Worm (Caenorhabditis elegans): ENCODE data around the gene cpb-1.

Gene cpb-1

DNA sequence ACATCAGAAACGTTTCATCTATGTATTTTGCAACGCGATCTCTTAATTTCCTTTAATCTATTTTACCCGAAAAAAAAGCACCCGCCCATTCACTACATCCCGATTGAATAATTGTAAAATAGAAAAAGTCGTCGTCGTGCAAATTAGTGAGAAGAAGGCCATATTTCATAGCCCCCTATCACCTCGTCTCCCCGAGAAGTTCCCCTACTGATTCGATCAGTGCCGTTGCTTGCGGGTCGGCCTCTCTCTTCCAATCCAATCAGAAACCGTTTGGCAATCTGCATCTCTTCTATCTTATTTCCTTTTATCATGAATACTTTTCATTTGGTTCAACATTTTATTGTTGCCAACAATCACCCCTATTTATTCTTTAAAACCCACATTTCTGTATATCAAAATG, 23.0 kb upstream of the cpb-1 start:
- no peak for TF ChIP-seq eor-1 (tag; optimal IDR thresholded peaks at IDR 0.05)
- no peak for TF ChIP-seq aly-2 (tag; optimal IDR thresholded peaks at IDR 0.05)

DNA sequence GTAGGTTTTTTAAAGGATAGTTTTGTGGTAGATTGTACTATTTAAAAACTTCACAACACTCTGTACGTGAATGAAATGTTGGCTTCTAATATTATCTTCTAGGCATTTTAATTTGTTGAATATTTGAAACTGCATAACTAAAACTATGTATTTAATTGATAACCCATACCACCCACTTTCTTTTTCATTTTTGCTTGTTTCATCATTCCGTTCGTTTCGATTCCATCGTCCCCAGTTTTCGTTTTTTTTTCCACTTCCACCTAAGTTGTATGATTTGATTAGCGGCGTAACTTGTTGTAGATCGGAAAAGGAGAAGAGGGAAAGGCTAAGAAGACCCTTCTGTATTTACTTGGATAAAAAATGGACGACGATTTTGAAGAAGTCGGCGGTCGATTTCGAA, 22.2 kb upstream of the cpb-1 start, which contains the start of gene K01B6.3:
Gene K01B6.3, plus strand, starts transcription at position 301 of the 400 bp plus-strand sequence.
- no peak for TF ChIP-seq skn-1 (tag; optimal IDR thresholded peaks at IDR 0.05)
- no peak for TF ChIP-seq nfya-1 (tag; optimal IDR thresholded peaks at IDR 0.05; ENCODE audit: insufficient read depth)
- no peak for TF ChIP-seq nhr-11 (tag; optimal IDR thresholded peaks at IDR 0.05)
- no peak for TF ChIP-seq nhr-237 (tag; optimal IDR thresholded peaks at IDR 0.05)
- no peak for TF ChIP-seq lin-39 (tag; optimal IDR thresholded peaks at IDR 0.05)
- no peak for TF ChIP-seq nhr-25 (tag; optimal IDR thresholded peaks at IDR 0.05)
- TF ChIP-seq nhr-23 (tag; optimal IDR thresholded peaks at IDR 0.05), result no peak
- TF ChIP-seq sea-2 (GFP tag; optimal IDR thresholded peaks at IDR 0.05), result no peak
- TF ChIP-seq lsy-12 (tag; optimal IDR thresholded peaks at IDR 0.05), result no peak
- no peak for TF ChIP-seq ceh-9 (tag; optimal IDR thresholded peaks at IDR 0.05)

DNA sequence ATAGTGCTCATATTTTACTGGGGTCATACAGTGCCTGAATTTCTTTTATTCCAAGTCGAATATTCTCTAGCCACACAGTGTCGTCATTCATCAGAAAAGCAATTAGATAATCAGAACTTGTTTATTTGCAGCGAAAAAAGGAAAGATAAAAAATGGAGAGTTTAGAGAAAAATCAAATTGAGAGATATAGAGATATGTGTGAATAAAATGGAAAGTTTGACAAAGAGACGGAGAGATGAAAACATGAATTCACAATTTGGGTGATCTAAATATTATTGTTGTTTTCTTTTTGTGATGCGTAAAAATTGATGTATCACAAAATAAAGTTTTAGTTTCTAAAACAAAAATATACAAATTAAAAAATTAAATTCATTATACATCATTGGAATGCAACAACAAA, 21.4 kb upstream of the cpb-1 start:
- TF ChIP-seq nhr-11 (tag; optimal IDR thresholded peaks at IDR 0.05) (no peak), nhr-23 (tag; optimal IDR thresholded peaks at IDR 0.05) (peak; percentile 29), nhr-25 (tag; optimal IDR thresholded peaks at IDR 0.05) (peak; percentile 17)

DNA sequence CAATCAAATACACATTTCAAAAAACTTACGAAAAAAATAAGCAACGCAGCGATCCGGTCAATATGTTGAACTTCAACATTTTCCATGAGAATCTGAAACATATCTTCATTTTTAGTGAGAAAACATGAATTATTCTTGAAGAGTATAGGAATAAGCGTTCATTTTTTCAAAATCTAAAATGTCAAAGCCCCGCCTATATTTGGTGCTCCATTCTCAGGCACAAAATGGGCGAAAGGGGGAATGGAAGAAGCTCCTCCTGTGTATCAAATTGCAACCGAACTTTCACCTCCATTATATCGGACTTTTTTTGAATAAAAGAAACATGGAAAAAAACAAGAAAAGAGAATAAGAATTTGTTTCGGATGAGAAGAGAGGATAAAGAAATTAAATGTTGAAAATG, 15.5 kb upstream of the cpb-1 start, which contains the start of gene srx-45:
Gene srx-45, minus strand, starts transcription at position 101 of the 400 bp plus-strand sequence.
- TF ChIP-seq ceh-82 (tag; optimal IDR thresholded peaks at IDR 0.05) (no peak), unc-39 (tag; optimal IDR thresholded peaks at IDR 0.05) (no peak), ceh-28 (tag; optimal IDR thresholded peaks at IDR 0.05) (no peak), egl-27 (tag; optimal IDR thresholded peaks at IDR 0.05) (no peak)

DNA sequence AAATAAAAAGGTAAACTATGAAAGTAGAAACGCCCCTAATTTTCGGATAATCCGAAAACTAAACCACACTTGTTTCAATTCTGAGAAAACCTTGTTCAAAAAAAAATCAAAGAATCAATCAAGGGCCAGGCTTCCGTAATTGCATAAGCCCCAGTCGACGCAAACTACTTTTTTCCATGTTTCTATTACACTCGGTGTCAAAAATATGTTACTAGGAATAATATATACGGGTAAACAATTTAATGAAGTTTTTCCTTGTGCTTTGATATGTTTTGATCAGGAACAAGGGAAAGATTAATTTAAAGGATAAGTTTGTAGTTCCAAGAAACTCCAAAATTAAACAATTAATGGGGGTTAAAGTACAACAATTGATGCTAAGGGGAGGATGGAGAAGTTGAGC, 12.3 kb upstream of the cpb-1 start:
- TF ChIP-seq zag-1 (tag; optimal IDR thresholded peaks at IDR 0.05) (no peak), tbx-2 (tag; optimal IDR thresholded peaks at IDR 0.05) (no peak), nhr-67 (tag; optimal IDR thresholded peaks at IDR 0.05) (no peak), nhr-11 (tag; optimal IDR thresholded peaks at IDR 0.05) (peak; percentile 76), sea-2 (GFP tag; optimal IDR thresholded peaks at IDR 0.05) (no peak), unc-39 (tag; optimal IDR thresholded peaks at IDR 0.05) (no peak), nhr-77 (tag; optimal IDR thresholded peaks at IDR 0.05) (no peak)

DNA sequence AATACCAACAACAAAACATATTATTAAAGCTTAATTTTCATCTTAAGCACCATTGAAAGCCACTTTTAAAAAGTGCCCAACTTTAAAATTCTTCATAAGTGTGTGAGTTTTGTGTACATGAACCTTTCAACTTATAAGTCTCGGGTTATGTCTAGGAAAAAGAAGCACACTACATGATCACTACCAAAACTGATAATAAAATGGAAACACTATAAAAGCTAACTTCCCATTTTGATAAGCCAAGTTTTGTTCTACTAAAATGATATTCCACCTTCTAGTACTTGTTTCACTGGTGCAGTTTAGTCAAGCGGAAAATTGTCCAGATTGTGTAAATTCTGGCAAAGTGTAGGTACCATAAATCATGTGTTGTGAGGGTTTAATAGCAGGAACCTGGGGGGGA, 7.6 kb upstream of the cpb-1 start, which contains the start of gene C40H1.8:
Gene C40H1.8, plus strand, starts transcription at position 242 of the 400 bp plus-strand sequence.
- no peak for TF ChIP-seq ceh-16 (tag; optimal IDR thresholded peaks at IDR 0.05)
- no peak for TF ChIP-seq ceh-28 (tag; optimal IDR thresholded peaks at IDR 0.05)
- TF ChIP-seq nhr-76 (tag; optimal IDR thresholded peaks at IDR 0.05), result no peak
- TF ChIP-seq hmg-11 (tag; optimal IDR thresholded peaks at IDR 0.05), result no peak
- TF ChIP-seq aly-2 (tag; optimal IDR thresholded peaks at IDR 0.05), result no peak
- TF ChIP-seq elt-2 (tag; optimal IDR thresholded peaks at IDR 0.05), result peak; percentile 51

DNA sequence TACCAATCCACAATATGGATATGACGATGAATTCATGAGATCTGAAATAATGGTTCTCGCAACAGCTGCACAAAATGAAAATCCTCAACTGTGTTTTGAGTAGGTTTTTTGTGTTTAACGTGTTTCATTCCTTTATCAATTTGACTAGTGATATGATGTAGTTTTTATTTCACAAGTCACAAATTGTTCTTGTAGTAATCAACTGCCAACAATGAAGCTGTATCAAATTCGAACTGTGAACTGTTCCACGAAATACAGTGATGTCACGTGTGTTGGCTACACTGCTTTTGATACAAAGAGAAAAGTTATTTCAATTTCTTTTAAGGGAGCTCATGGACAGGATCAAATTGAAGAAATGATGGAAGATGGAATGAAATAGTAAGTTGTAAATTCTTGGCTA, 6.9 kb upstream of the cpb-1 start:
- no peak for TF ChIP-seq ceh-9 (tag; optimal IDR thresholded peaks at IDR 0.05)
- no peak for TF ChIP-seq nhr-11 (tag; optimal IDR thresholded peaks at IDR 0.05)
- TF ChIP-seq elt-2 (tag; optimal IDR thresholded peaks at IDR 0.05), result peak; percentile 67
- TF ChIP-seq fkh-10 (GFP tag; optimal IDR thresholded peaks at IDR 0.05), result no peak
- TF ChIP-seq aly-2 (tag; optimal IDR thresholded peaks at IDR 0.05), result no peak
- no peak for TF ChIP-seq nhr-12 (tag; optimal IDR thresholded peaks at IDR 0.05)
- TF ChIP-seq pqm-1 (tag; optimal IDR thresholded peaks at IDR 0.05), result peak; percentile 24
- TF ChIP-seq nfya-1 (tag; optimal IDR thresholded peaks at IDR 0.05; ENCODE audit: insufficient read depth), result no peak
- TF ChIP-seq ztf-11 (tag; optimal IDR thresholded peaks at IDR 0.05), result no peak

DNA sequence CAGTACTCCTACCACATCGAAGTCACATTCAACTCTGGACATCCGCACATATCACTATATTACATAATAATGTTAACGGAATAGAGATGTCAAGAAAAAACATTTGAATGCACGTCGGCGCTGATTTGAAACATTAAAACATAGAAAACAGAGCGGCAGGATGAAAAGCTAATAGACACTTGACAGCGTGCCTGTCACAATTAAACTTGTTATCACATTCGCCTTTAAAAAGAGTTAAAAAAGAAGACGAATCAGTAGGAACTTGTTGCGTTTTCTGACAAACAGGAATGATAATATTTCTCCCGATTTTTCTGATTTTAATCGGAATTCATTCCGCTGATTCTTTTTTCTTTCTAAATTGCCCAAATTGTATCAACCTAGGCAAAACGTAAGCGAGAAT, 4.5 kb upstream of the cpb-1 start:
- TF ChIP-seq elt-2 (tag; optimal IDR thresholded peaks at IDR 0.05), result peak; percentile 70
- no peak for TF ChIP-seq unc-39 (tag; optimal IDR thresholded peaks at IDR 0.05)
- no peak for TF ChIP-seq unc-62 (GFP tag; optimal IDR thresholded peaks at IDR 0.05)
- TF ChIP-seq sea-2 (GFP tag; optimal IDR thresholded peaks at IDR 0.05), result no peak
- no peak for TF ChIP-seq daf-12 (tag; optimal IDR thresholded peaks at IDR 0.05)
- no peak for TF ChIP-seq ceh-16 (tag; optimal IDR thresholded peaks at IDR 0.05)
